Worm (Caenorhabditis elegans) whole organism, L4 larva: Measurements from ENCODE around the gene D1005.6.

Experiments
- D1046.2 ChIP-seq: fragments of 200-800 bp; sonication (Bioruptor generic); IDR thresholded peaks from 2 replicates; pipeline ENCODE4 v1.3.6; 2022; ENCODE audit warnings: missing genetic modification characterization, missing compliant biosample characterization
- F26F4.8 ChIP-seq: fragments of 200-800 bp; sonication (Bioruptor generic); conservative IDR thresholded peaks from 2 replicates; pipeline ENCODE4 v1.3.6; 2022; ENCODE audit warnings: missing genetic modification characterization, missing compliant biosample characterization
- F37D6.2 ChIP-seq: sonication (generic microtip); optimal IDR thresholded peaks from 2 replicates; lab custom pipeline; 2016; ENCODE audit warnings: mild to moderate bottlenecking, missing genetic modification characterization, missing compliant biosample characterization
- F44E2.7 ChIP-seq: fragments of 200-800 bp; sonication (Bioruptor generic); IDR thresholded peaks from 2 replicates; pipeline ENCODE4 v2.1.2; 2022; ENCODE audit warnings: missing genetic modification characterization, missing compliant biosample characterization
- F49E8.2 ChIP-seq: sonication (generic microtip); optimal IDR thresholded peaks from 2 replicates; lab custom pipeline; 2016; ENCODE audit warnings: missing compliant biosample characterization, mild to moderate bottlenecking, missing genetic modification characterization, borderline replicate concordance
- T20F7.1 ChIP-seq: fragments of 200-800 bp; sonication (Bioruptor generic); optimal IDR thresholded peaks from 2 replicates; lab custom pipeline; 2018; ENCODE audit warnings: mild to moderate bottlenecking, missing genetic modification characterization, missing compliant biosample characterization
- Y105C5A.15 ChIP-seq: fragments of 200-800 bp; sonication (Bioruptor generic); IDR thresholded peaks from 2 replicates; pipeline ENCODE4 v1.3.6; 2022; ENCODE audit warnings: missing genetic modification characterization, missing compliant biosample characterization
- Y5F2A.4 ChIP-seq: fragments of 200-800 bp; sonication (Bioruptor generic); optimal IDR thresholded peaks from 2 replicates; lab custom pipeline; 2018; ENCODE audit warnings: mild to moderate bottlenecking, missing genetic modification characterization, missing compliant biosample characterization
- aha-1 ChIP-seq: fragments of 150-350 bp; peaks from one replicate; lab custom pipeline; 2014; ENCODE audit warnings: missing biosample characterization, missing genetic modification characterization
- aly-2 ChIP-seq: sonication (generic microtip); optimal IDR thresholded peaks from 2 replicates; lab custom pipeline; 2018; ENCODE audit warnings: missing biosample characterization, missing genetic modification characterization
- ama-1 ChIP-seq: fragments of 150-350 bp; optimal IDR thresholded peaks from 2 replicates; lab custom pipeline; 2014; ENCODE audit warnings: inconsistent platforms, mixed read lengths
- arid-1 ChIP-seq: fragments of 200-800 bp; sonication (Bioruptor generic); conservative IDR thresholded peaks from 2 replicates; pipeline ENCODE4 v1.3.6; 2022; ENCODE audit warnings: missing genetic modification reagents, missing genetic modification characterization, missing compliant biosample characterization
- attf-4 ChIP-seq: sonication (generic microtip); optimal IDR thresholded peaks from 3 replicates; lab custom pipeline; 2017; ENCODE audit warnings: missing biosample characterization, missing genetic modification characterization
- ceh-44 ChIP-seq: fragments of 200-800 bp; sonication (Bioruptor generic); IDR thresholded peaks from 2 replicates; pipeline ENCODE4 v1.3.6; 2022; ENCODE audit warnings: missing genetic modification reagents, missing genetic modification characterization, missing compliant biosample characterization
- ceh-82 ChIP-seq: sonication (generic microtip); optimal IDR thresholded peaks from 2 replicates; lab custom pipeline; 2017; ENCODE audit warnings: missing biosample characterization, missing genetic modification characterization
- ces-1 ChIP-seq: fragments of 150-350 bp; sonication (generic microtip); optimal IDR thresholded peaks from 4 replicates; lab custom pipeline; 2014; ENCODE audit warnings: missing biosample characterization, missing genetic modification reagents, missing genetic modification characterization
- cey-2 ChIP-seq: sonication (generic microtip); optimal IDR thresholded peaks from 3 replicates; lab custom pipeline; 2017; ENCODE audit warnings: missing genetic modification characterization, mild to moderate bottlenecking, missing compliant biosample characterization, antibody characterized with exemption, borderline replicate concordance; ENCODE audit not compliant: insufficient read depth
- ctbp-1 ChIP-seq: fragments of 200-800 bp; sonication (Bioruptor generic); IDR thresholded peaks from 2 replicates; pipeline ENCODE4 v1.3.6; 2022; ENCODE audit warnings: missing genetic modification reagents, missing genetic modification characterization, missing compliant biosample characterization
- daf-12 ChIP-seq: fragments of 150-350 bp; optimal IDR thresholded peaks from 2 replicates; lab custom pipeline; 2014; ENCODE audit warnings: missing biosample characterization, missing genetic modification reagents, missing genetic modification characterization
- daf-16 ChIP-seq, 3 experiments: sonication (generic microtip); optimal IDR thresholded peaks; 2 replicates each; lab custom pipeline; 2016 to 2017; ENCODE audit warnings: missing genetic modification characterization in 3 of 3, missing genetic modification reagents in 3 of 3, mild to moderate bottlenecking in 2 of 3, missing compliant biosample characterization in 2 of 3, missing biosample characterization in 1 of 3, moderate library complexity in 1 of 3
- daf-8 ChIP-seq: fragments of 200-800 bp; sonication (Bioruptor generic); IDR thresholded peaks from 2 replicates; pipeline ENCODE4 v1.3.6; 2022; ENCODE audit warnings: missing genetic modification characterization, missing compliant biosample characterization
- dmd-6 ChIP-seq: fragments of 200-800 bp; sonication (Bioruptor generic); IDR thresholded peaks from 2 replicates; pipeline ENCODE4 v1.3.6; 2022; ENCODE audit warnings: missing genetic modification reagents, missing genetic modification characterization, missing compliant biosample characterization
- dmd-8 ChIP-seq: fragments of 200-800 bp; sonication (Bioruptor generic); IDR thresholded peaks from 2 replicates; pipeline ENCODE4 v1.3.6; 2022; ENCODE audit warnings: missing genetic modification characterization, missing compliant biosample characterization
- duxl-1 ChIP-seq: sonication (generic microtip); optimal IDR thresholded peaks from 2 replicates; lab custom pipeline; 2016; ENCODE audit warnings: mild to moderate bottlenecking, missing genetic modification characterization, moderate library complexity, missing compliant biosample characterization; ENCODE audit not compliant: poor library complexity
- egl-27 ChIP-seq: sonication (generic microtip); optimal IDR thresholded peaks from 3 replicates; lab custom pipeline; 2017; ENCODE audit warnings: missing biosample characterization, missing genetic modification reagents, missing genetic modification characterization
- fos-1 ChIP-seq: fragments of 150-350 bp; optimal IDR thresholded peaks from 2 replicates; lab custom pipeline; 2014; ENCODE audit warnings: missing biosample characterization, missing genetic modification characterization
- gei-8 ChIP-seq: fragments of 200-800 bp; sonication (Bioruptor generic); optimal IDR thresholded peaks from 2 replicates; lab custom pipeline; 2018; ENCODE audit warnings: mild to moderate bottlenecking, missing genetic modification characterization, missing compliant biosample characterization
- hif-1 ChIP-seq, 2 experiments: sonication (generic microtip); optimal IDR thresholded peaks; 2 replicates each; lab custom pipeline; 2016 to 2017; ENCODE audit warnings: missing compliant biosample characterization in 2 of 2, missing genetic modification characterization in 2 of 2, missing genetic modification reagents in 2 of 2, missing genotype in 2 of 2, mild to moderate bottlenecking in 1 of 2
- hlh-11 ChIP-seq: fragments of 200-800 bp; sonication (Bioruptor generic); optimal IDR thresholded peaks from 2 replicates; lab custom pipeline; 2018; ENCODE audit warnings: mild to moderate bottlenecking, missing genetic modification characterization, missing compliant biosample characterization
- jun-1 ChIP-seq: fragments of 150-350 bp; optimal IDR thresholded peaks from 2 replicates; lab custom pipeline; 2014; ENCODE audit warnings: missing biosample characterization, missing genetic modification reagents, missing genetic modification characterization
- lin-13 ChIP-seq: fragments of 150-350 bp; optimal IDR thresholded peaks from 2 replicates; lab custom pipeline; 2014; ENCODE audit warnings: missing biosample characterization, missing genetic modification reagents, missing genetic modification characterization
- lin-15B ChIP-seq: fragments of 150-350 bp; sonication (generic microtip); optimal IDR thresholded peaks from 3 replicates; lab custom pipeline; 2014; ENCODE audit warnings: missing biosample characterization, missing genetic modification characterization
- lin-38 ChIP-seq: fragments of 200-800 bp; sonication (Bioruptor generic); IDR thresholded peaks from 2 replicates; pipeline ENCODE4 v1.3.6; 2022; ENCODE audit warnings: missing genetic modification reagents, missing genetic modification characterization, missing compliant biosample characterization
- lin-39 ChIP-seq: fragments of 150-350 bp; optimal IDR thresholded peaks from 2 replicates; lab custom pipeline; 2014; ENCODE audit warnings: missing biosample characterization, missing genetic modification reagents, missing genetic modification characterization
- lir-3 ChIP-seq: sonication (generic microtip); optimal IDR thresholded peaks from 2 replicates; lab custom pipeline; 2016; ENCODE audit warnings: mild to moderate bottlenecking, missing genetic modification characterization, missing compliant biosample characterization
- mep-1 ChIP-seq: fragments of 150-350 bp; sonication (generic microtip); optimal IDR thresholded peaks from 3 replicates; lab custom pipeline; 2014; ENCODE audit warnings: missing biosample characterization, missing genetic modification characterization
- mxl-2 ChIP-seq: fragments of 200-800 bp; sonication (Bioruptor generic); conservative IDR thresholded peaks from 2 replicates; pipeline ENCODE4 v1.3.6; 2022; ENCODE audit warnings: missing genetic modification reagents, missing genetic modification characterization, missing compliant biosample characterization
- nhr-10 ChIP-seq: fragments of 150-350 bp; optimal IDR thresholded peaks from 2 replicates; lab custom pipeline; 2014; ENCODE audit warnings: missing biosample characterization, missing genetic modification characterization
- nhr-41 ChIP-seq: fragments of 200-800 bp; sonication (Bioruptor generic); IDR thresholded peaks from 2 replicates; pipeline ENCODE4 v1.3.6; 2022; ENCODE audit warnings: missing genetic modification reagents, missing genetic modification characterization, missing compliant biosample characterization
- nhr-6 ChIP-seq: fragments of 150-350 bp; optimal IDR thresholded peaks from 2 replicates; lab custom pipeline; 2014; ENCODE audit warnings: missing biosample characterization, missing genetic modification characterization
- nhr-77 ChIP-seq: fragments of 150-350 bp; optimal IDR thresholded peaks from 2 replicates; lab custom pipeline; 2014; ENCODE audit warnings: missing biosample characterization, missing genetic modification characterization
- php-3 ChIP-seq: fragments of 200-800 bp; sonication (Bioruptor generic); IDR thresholded peaks from 2 replicates; pipeline ENCODE4 v1.3.6; 2022; ENCODE audit warnings: missing genetic modification reagents, missing genetic modification characterization, missing compliant biosample characterization
- saeg-2 ChIP-seq: fragments of 200-800 bp; sonication (Bioruptor generic); IDR thresholded peaks from 2 replicates; pipeline ENCODE4 v1.3.6; 2022; ENCODE audit warnings: missing genetic modification reagents, missing genetic modification characterization, missing compliant biosample characterization
- set-16 ChIP-seq: fragments of 200-800 bp; sonication (Bioruptor generic); IDR thresholded peaks from 2 replicates; pipeline ENCODE4 v1.3.6; 2022; ENCODE audit warnings: missing genetic modification reagents, missing genetic modification characterization, missing compliant biosample characterization
- snpc-1.2 ChIP-seq: fragments of 200-800 bp; sonication (Bioruptor generic); IDR thresholded peaks from 2 replicates; pipeline ENCODE4 v1.3.6; 2022; ENCODE audit warnings: missing genetic modification reagents, missing genetic modification characterization, missing compliant biosample characterization
- snpc-4 ChIP-seq: fragments of 150-350 bp; optimal IDR thresholded peaks from 2 replicates; lab custom pipeline; 2014; ENCODE audit warnings: missing biosample characterization, missing genetic modification characterization
- spr-1 ChIP-seq: sonication (generic microtip); optimal IDR thresholded peaks from 2 replicates; lab custom pipeline; 2016; ENCODE audit warnings: mild to moderate bottlenecking, missing genetic modification characterization, missing compliant biosample characterization
- tag-97 ChIP-seq: fragments of 200-800 bp; sonication (Bioruptor generic); IDR thresholded peaks from 2 replicates; pipeline ENCODE4 v1.3.6; 2022; ENCODE audit warnings: missing genetic modification characterization, missing compliant biosample characterization
- tra-1 ChIP-seq: fragments of 200-800 bp; sonication (Bioruptor generic); IDR thresholded peaks from 2 replicates; pipeline ENCODE4 v1.3.6; 2022; ENCODE audit warnings: missing genetic modification reagents, missing genetic modification characterization, missing compliant biosample characterization
- unc-130 ChIP-seq: sonication (generic microtip); optimal IDR thresholded peaks from 2 replicates; lab custom pipeline; 2016; ENCODE audit warnings: missing genetic modification reagents, missing genetic modification characterization, missing compliant biosample characterization
- zip-11 ChIP-seq: fragments of 200-800 bp; sonication (Bioruptor generic); IDR thresholded peaks from 2 replicates; pipeline ENCODE4 v1.3.6; 2022; ENCODE audit warnings: missing genetic modification characterization, missing compliant biosample characterization
- zip-2 ChIP-seq: fragments of 150-350 bp; optimal IDR thresholded peaks from 2 replicates; lab custom pipeline; 2014; ENCODE audit warnings: missing biosample characterization, missing genetic modification characterization
- ztf-11 ChIP-seq: fragments of 150-350 bp; optimal IDR thresholded peaks from 2 replicates; lab custom pipeline; 2014; ENCODE audit warnings: missing biosample characterization, missing genetic modification characterization

Gene D1005.6

ce11 chrX:1492174-1492573 lies 27.6 kb upstream of the D1005.6 start (continued):
- TF ChIP-seq ces-1 (GFP tag; lab: Kevin White, UChicago) (no peak), ztf-11 (no peak), daf-16 (GFP tag; optimal IDR thresholded peaks at IDR 0.05; lab: Kevin White, UChicago) (no peak), daf-16 (tag; optimal IDR thresholded peaks at IDR 0.05; lab: Kevin White, UChicago) (peak; percentile 11), jun-1 (tag; lab: Kevin White, UChicago) (peak; percentile 1), F37D6.2 (tag; lab: Kevin White, UChicago) (no peak), aha-1 (tag; lab: Kevin White, UChicago) (no peak), spr-1 (tag; lab: Kevin White, UChicago) (no peak), tra-1 (no peak), ctbp-1 (GFP tag; lab: Robert Waterston, UW) (no peak), ceh-44 (GFP tag; lab: Robert Waterston, UW) (no peak), F26F4.8 (GFP tag; lab: Robert Waterston, UW) (no peak), F44E2.7 (GFP tag; lab: Robert Waterston, UW) (no peak), lin-39 (tag; lab: Kevin White, UChicago) (no peak), lin-15B (tag; lab: Kevin White, UChicago) (no peak), nhr-10 (tag; lab: Kevin White, UChicago) (no peak), unc-130 (GFP tag; lab: Kevin White, UChicago) (no peak), ama-1 (lab: Kevin White, UChicago) (no peak), F49E8.2 (tag; lab: Kevin White, UChicago) (no peak), mxl-2 (GFP tag; lab: Robert Waterston, UW) (no peak), lin-13 (GFP tag; lab: Kevin White, UChicago) (no peak), gei-8 (GFP tag; lab: Kevin White, UChicago) (no peak), aly-2 (tag; lab: Kevin White, UChicago) (no peak), nhr-41 (GFP tag; lab: Robert Waterston, UW) (no peak), egl-27 (tag; lab: Kevin White, UChicago) (no peak), cey-2 (tag; lab: Kevin White, UChicago) (no peak), zip-2 (tag; lab: Kevin White, UChicago) (no peak), D1046.2 (no peak), ceh-82 (tag; lab: Kevin White, UChicago) (no peak), Y5F2A.4 (GFP tag; lab: Kevin White, UChicago) (peak; percentile 20), saeg-2 (no peak), nhr-6 (tag; lab: Kevin White, UChicago) (no peak), T20F7.1 (GFP tag; lab: Kevin White, UChicago) (no peak), attf-4 (tag; lab: Kevin White, UChicago) (no peak), duxl-1 (tag; lab: Kevin White, UChicago) (peak; percentile 64), hif-1 (tag; optimal IDR thresholded peaks at IDR 0.05; lab: Kevin White, UChicago) (no peak), fos-1 (tag; lab: Kevin White, UChicago) (no peak), snpc-4 (tag; lab: Kevin White, UChicago) (no peak), mep-1 (tag; lab: Kevin White, UChicago) (no peak), arid-1 (GFP tag; lab: Robert Waterston, UW) (no peak), snpc-1.2 (GFP tag; lab: Robert Waterston, UW) (no peak), daf-8 (GFP tag; lab: Robert Waterston, UW) (no peak), set-16 (GFP tag; lab: Robert Waterston, UW) (no peak), php-3 (GFP tag; lab: Robert Waterston, UW) (no peak), daf-12 (tag; lab: Kevin White, UChicago) (no peak), lir-3 (tag; lab: Kevin White, UChicago) (no peak), tag-97 (GFP tag; lab: Robert Waterston, UW) (no peak), lin-38 (no peak), dmd-6 (GFP tag; lab: Robert Waterston, UW) (0 out of 2 replicates have a peak, but pooled peaks have one; percentile 12), dmd-8 (GFP tag; lab: Robert Waterston, UW) (no peak), hlh-11 (peak; percentile 12), nhr-77 (no peak), Y105C5A.15 (GFP tag; lab: Robert Waterston, UW) (no peak), zip-11 (no peak)
